Worm (Caenorhabditis elegans) whole organism, L2 larva: ENCODE data around the gene F35G12.7.
A peak's percentile ranks its signal among the peaks of the same experiment; 100 is the strongest.

Experiments used
- C34F6.9 ChIP-seq: fragments of 150-350 bp; optimal IDR thresholded peaks from 2 replicates; lab custom pipeline; 2014; ENCODE audit warnings: missing biosample characterization, missing genetic modification characterization
- F13H6.1 ChIP-seq: sonication (generic microtip); optimal IDR thresholded peaks from 2 replicates; lab custom pipeline; 2016; ENCODE audit warnings: missing genetic modification characterization, missing compliant biosample characterization
- R02D3.7 ChIP-seq: fragments of 150-350 bp; optimal IDR thresholded peaks from 2 replicates; lab custom pipeline; 2014; ENCODE audit warnings: missing biosample characterization, missing genetic modification characterization
- Y55F3AM.14 ChIP-seq: fragments of 200-800 bp; sonication (Bioruptor generic); optimal IDR thresholded peaks from 2 replicates; lab custom pipeline; 2018; ENCODE audit warnings: mild to moderate bottlenecking, missing genetic modification characterization, missing compliant biosample characterization
- ZK546.5 ChIP-seq: sonication (generic microtip); optimal IDR thresholded peaks from 2 replicates; lab custom pipeline; 2017; ENCODE audit warnings: missing biosample characterization, missing genetic modification characterization
- alr-1 ChIP-seq: fragments of 150-350 bp; optimal IDR thresholded peaks from 2 replicates; lab custom pipeline; 2014; ENCODE audit warnings: missing biosample characterization, missing genetic modification characterization
- aly-2 ChIP-seq: fragments of 150-350 bp; optimal IDR thresholded peaks from 2 replicates; lab custom pipeline; 2014; ENCODE audit warnings: missing biosample characterization, missing genetic modification characterization
- blmp-1 ChIP-seq: sonication (generic microtip); optimal IDR thresholded peaks from 2 replicates; lab custom pipeline; 2017; ENCODE audit warnings: missing genetic modification characterization, mild to moderate bottlenecking, missing compliant biosample characterization, antibody characterized with exemption, moderate library complexity; ENCODE audit not compliant: insufficient read depth
- ceh-16 ChIP-seq: fragments of 150-350 bp; optimal IDR thresholded peaks from 2 replicates; lab custom pipeline; 2014; ENCODE audit warnings: missing biosample characterization, missing genetic modification characterization
- crh-2 ChIP-seq: sonication (generic microtip); optimal IDR thresholded peaks from 2 replicates; lab custom pipeline; 2017; ENCODE audit warnings: missing biosample characterization, missing genetic modification characterization
- egl-27 ChIP-seq: sonication (generic microtip); optimal IDR thresholded peaks from 3 replicates; lab custom pipeline; 2017; ENCODE audit warnings: missing biosample characterization, missing genetic modification reagents, missing genetic modification characterization
- elt-1 ChIP-seq: fragments of 150-350 bp; optimal IDR thresholded peaks from 2 replicates; lab custom pipeline; 2014; ENCODE audit warnings: missing biosample characterization, missing genetic modification characterization
- elt-3 ChIP-seq: sonication (generic microtip); optimal IDR thresholded peaks from 2 replicates; lab custom pipeline; 2017; ENCODE audit warnings: missing biosample characterization, missing genetic modification characterization
- fos-1 ChIP-seq: fragments of 150-350 bp; optimal IDR thresholded peaks from 2 replicates; lab custom pipeline; 2014; ENCODE audit warnings: missing biosample characterization, missing genetic modification characterization
- gmeb-1 ChIP-seq: fragments of 150-350 bp; optimal IDR thresholded peaks from 2 replicates; lab custom pipeline; 2014; ENCODE audit warnings: missing biosample characterization, missing genetic modification characterization
- lin-11 ChIP-seq: fragments of 150-350 bp; sonication (generic microtip); optimal IDR thresholded peaks from 2 replicates; lab custom pipeline; 2014; ENCODE audit warnings: missing biosample characterization, missing genetic modification characterization, inconsistent platforms, mixed read lengths
- lin-13 ChIP-seq: fragments of 150-350 bp; optimal IDR thresholded peaks from 2 replicates; lab custom pipeline; 2014; ENCODE audit warnings: missing biosample characterization, missing genetic modification reagents, missing genetic modification characterization
- lin-39 ChIP-seq: fragments of 150-350 bp; optimal IDR thresholded peaks from 2 replicates; lab custom pipeline; 2014; ENCODE audit warnings: missing biosample characterization, missing genetic modification reagents, missing genetic modification characterization
- lsy-2 ChIP-seq, 2 experiments: fragments of 150-350 bp in 1 of 2; sonication (generic microtip) in 1 of 2; optimal IDR thresholded peaks; 2 replicates each; lab custom pipeline; 2014 to 2017; ENCODE audit warnings: missing biosample characterization in 2 of 2, missing genetic modification characterization in 2 of 2
- mab-5 ChIP-seq: fragments of 150-350 bp; optimal IDR thresholded peaks from 2 replicates; lab custom pipeline; 2014; ENCODE audit warnings: missing biosample characterization, missing genetic modification characterization
- mbf-1 ChIP-seq: sonication (generic microtip); optimal IDR thresholded peaks from 2 replicates; lab custom pipeline; 2017; ENCODE audit warnings: missing biosample characterization, missing genetic modification characterization
- mdl-1 ChIP-seq, 2 experiments: fragments of 150-350 bp in 1 of 2; sonication (generic microtip) in 1 of 2; optimal IDR thresholded peaks; 2 replicates each; lab custom pipeline; 2017; ENCODE audit warnings: missing biosample characterization in 2 of 2, missing genetic modification characterization in 2 of 2
- nhr-10 ChIP-seq: sonication (generic microtip); optimal IDR thresholded peaks from 2 replicates; lab custom pipeline; 2017; ENCODE audit warnings: missing biosample characterization, missing genetic modification characterization
- nhr-12 ChIP-seq: fragments of 150-350 bp; optimal IDR thresholded peaks from 2 replicates; lab custom pipeline; 2014; ENCODE audit warnings: missing biosample characterization, missing genetic modification characterization
- nhr-129 ChIP-seq: fragments of 150-350 bp; optimal IDR thresholded peaks from 2 replicates; lab custom pipeline; 2014; ENCODE audit warnings: missing biosample characterization, missing genetic modification characterization
- nhr-21 ChIP-seq: fragments of 150-350 bp; optimal IDR thresholded peaks from 2 replicates; lab custom pipeline; 2014; ENCODE audit warnings: missing biosample characterization, missing genetic modification characterization
- nhr-237 ChIP-seq: fragments of 150-350 bp; optimal IDR thresholded peaks from 2 replicates; lab custom pipeline; 2014; ENCODE audit warnings: missing biosample characterization, missing genetic modification characterization
- nhr-25 ChIP-seq: fragments of 150-350 bp; sonication (generic microtip); optimal IDR thresholded peaks from 3 replicates; lab custom pipeline; 2014; ENCODE audit warnings: missing biosample characterization, missing genetic modification characterization
- nhr-6 ChIP-seq: fragments of 150-350 bp; optimal IDR thresholded peaks from 2 replicates; lab custom pipeline; 2014; ENCODE audit warnings: missing biosample characterization, missing genetic modification characterization
- nhr-77 ChIP-seq: fragments of 150-350 bp; optimal IDR thresholded peaks from 2 replicates; lab custom pipeline; 2014; ENCODE audit warnings: missing biosample characterization, missing genetic modification characterization
- peb-1 ChIP-seq: fragments of 150-350 bp; optimal IDR thresholded peaks from 2 replicates; lab custom pipeline; 2014; ENCODE audit warnings: missing biosample characterization, missing genetic modification characterization
- sem-4 ChIP-seq: fragments of 150-350 bp; optimal IDR thresholded peaks from 2 replicates; lab custom pipeline; 2014; ENCODE audit warnings: missing biosample characterization, missing genetic modification reagents, missing genetic modification characterization
- skn-1 ChIP-seq: sonication (generic microtip); optimal IDR thresholded peaks from 2 replicates; lab custom pipeline; 2017; ENCODE audit warnings: missing biosample characterization, missing genetic modification characterization
- sma-3 ChIP-seq: sonication (generic microtip); optimal IDR thresholded peaks from 2 replicates; lab custom pipeline; 2016; ENCODE audit warnings: missing genetic modification reagents, missing genetic modification characterization, missing compliant biosample characterization
- sma-9 ChIP-seq, 2 experiments: fragments of 150-350 bp in 1 of 2; sonication (generic microtip) in 1 of 2; optimal IDR thresholded peaks; 2 replicates each; lab custom pipeline; 2014 to 2016; ENCODE audit warnings: missing genetic modification characterization in 2 of 2, mild to moderate bottlenecking in 1 of 2, missing biosample characterization in 1 of 2, missing compliant biosample characterization in 1 of 2, missing genetic modification reagents in 1 of 2, moderate library complexity in 1 of 2
- snpc-4 ChIP-seq: fragments of 150-350 bp; optimal IDR thresholded peaks from 2 replicates; lab custom pipeline; 2014; ENCODE audit warnings: missing biosample characterization, missing genetic modification characterization
- unc-55 ChIP-seq: fragments of 150-350 bp; sonication (generic microtip); optimal IDR thresholded peaks from 3 replicates; lab custom pipeline; 2014; ENCODE audit warnings: missing biosample characterization, missing genetic modification reagents, missing genetic modification characterization
- unc-62 ChIP-seq: fragments of 150-350 bp; optimal IDR thresholded peaks from 2 replicates; lab custom pipeline; 2014; ENCODE audit warnings: missing biosample characterization, missing genetic modification reagents, missing genetic modification characterization
- zag-1 ChIP-seq: fragments of 150-350 bp; optimal IDR thresholded peaks from 2 replicates; lab custom pipeline; 2014; ENCODE audit warnings: missing biosample characterization, missing genetic modification characterization
- ztf-1 ChIP-seq: fragments of 200-800 bp; sonication (Bioruptor generic); conservative IDR thresholded peaks from 2 replicates; pipeline ENCODE4 v1.3.6; 2022; ENCODE audit warnings: missing genetic modification characterization, missing compliant biosample characterization
- ztf-11 ChIP-seq: sonication (generic microtip); optimal IDR thresholded peaks from 2 replicates; lab custom pipeline; 2017; ENCODE audit warnings: missing biosample characterization, missing genetic modification characterization
- ztf-4 ChIP-seq: fragments of 150-350 bp; optimal IDR thresholded peaks from 2 replicates; lab custom pipeline; 2014; ENCODE audit warnings: missing biosample characterization, missing genetic modification characterization

F35G12.7 gene

ce11 chrIII:4578385-4578903 is 8.7 kb downstream of the F35G12.7 start, which contains the start of the genes sel-5 and wdr-48 (continued):
- TF ChIP-seq skn-1 = no peak

ce11 chrIII:4568455-4568854 is 18.7 kb downstream of the F35G12.7 start, which contains the start of gene idhg-1:
Gene idhg-1, plus strand, starts transcription at chrIII:4568797.
- TF ChIP-seq elt-3 (tag; lab: Kevin White, UChicago) (no peak), nhr-129 (tag; lab: Kevin White, UChicago) (peak; percentile 42), ztf-11 (tag; lab: Kevin White, UChicago) (no peak), snpc-4 (no peak), ZK546.5 (tag; lab: Kevin White, UChicago) (no peak), alr-1 (tag; lab: Kevin White, UChicago) (no peak), unc-55 (peak; percentile 83), sma-3 (peak; percentile 78), nhr-21 (tag; lab: Kevin White, UChicago) (peak; percentile 15), skn-1 (peak; percentile 48), blmp-1 (tag; lab: Kevin White, UChicago) (no peak), F13H6.1 (peak; percentile 81), nhr-25 (peak; percentile 56), nhr-6 (no peak), zag-1 (tag; lab: Kevin White, UChicago) (peak; percentile 11), lsy-2 (tag; optimal IDR thresholded peaks at IDR 0.05; lab: Kevin White, UChicago) (peak; percentile 36 to 77), sma-9 (GFP tag; optimal IDR thresholded peaks at IDR 0.05; lab: Kevin White, UChicago) (peak; percentile 71), sma-9 (tag; optimal IDR thresholded peaks at IDR 0.05; lab: Kevin White, UChicago) (no peak), gmeb-1 (tag; lab: Kevin White, UChicago) (peak; percentile 70), lin-13 (GFP tag; lab: Kevin White, UChicago) (peak; percentile 69), nhr-237 (tag; lab: Kevin White, UChicago) (no peak), crh-2 (tag; lab: Kevin White, UChicago) (peak; percentile 21), ztf-4 (tag; lab: Kevin White, UChicago) (peak; percentile 32), aly-2 (tag; lab: Kevin White, UChicago) (no peak), elt-1 (tag; lab: Kevin White, UChicago) (no peak), mbf-1 (tag; lab: Kevin White, UChicago) (no peak), Y55F3AM.14 (GFP tag; lab: Kevin White, UChicago) (peak; percentile 75), C34F6.9 (tag; lab: Kevin White, UChicago) (peak; percentile 78), fos-1 (tag; lab: Kevin White, UChicago) (peak; percentile 33), lin-11 (tag; lab: Kevin White, UChicago) (peak; percentile 74), R02D3.7 (no peak), ztf-1 (GFP tag; lab: Robert Waterston, UW) (no peak), sem-4 (tag; lab: Kevin White, UChicago) (peak; percentile 39), mab-5 (peak; percentile 64), mdl-1 (tag; optimal IDR thresholded peaks at IDR 0.05; lab: Kevin White, UChicago) (no peak), lin-39 (tag; lab: Kevin White, UChicago) (no peak), egl-27 (tag; lab: Kevin White, UChicago) (no peak), peb-1 (tag; lab: Kevin White, UChicago) (no peak), ceh-16 (tag; lab: Kevin White, UChicago) (no peak)
- TF ChIP-seq, all 48 proteins: peak for 20

ce11 chrIII:4568030-4568429 is 19.1 kb downstream of the F35G12.7 start, which contains the start of gene mlcd-1:
Gene mlcd-1, minus strand, starts transcription at chrIII:4568130.
- TF ChIP-seq nhr-10 (tag; lab: Kevin White, UChicago) (no peak), unc-62 (GFP tag; lab: Kevin White, UChicago) (no peak), elt-3 (tag; lab: Kevin White, UChicago) (no peak), nhr-12 (no peak), nhr-77 (tag; lab: Kevin White, UChicago) (no peak), unc-55 (no peak), sma-3 (no peak), snpc-4 (no peak), elt-1 (tag; lab: Kevin White, UChicago) (no peak), F13H6.1 (no peak), crh-2 (tag; lab: Kevin White, UChicago) (no peak), ZK546.5 (tag; lab: Kevin White, UChicago) (no peak), nhr-129 (tag; lab: Kevin White, UChicago) (no peak), lin-13 (GFP tag; lab: Kevin White, UChicago) (no peak), mbf-1 (tag; lab: Kevin White, UChicago) (no peak), egl-27 (tag; lab: Kevin White, UChicago) (no peak), lin-11 (tag; lab: Kevin White, UChicago) (no peak)
